Fruit fly (Drosophila melanogaster) whole organism, prepupa: Measurements from ENCODE around the gene CG15646.
A peak's percentile ranks its signal among the peaks of the same experiment; 100 is the strongest.

Experiments
- Blimp-1 ChIP-seq: fragments of 200-800 bp; sonication (Bioruptor generic); optimal IDR thresholded peaks from 3 replicates; lab custom pipeline; 2017; ENCODE audit warnings: missing biosample characterization, missing genetic modification characterization, mild to moderate bottlenecking, moderate library complexity, missing genetic modification reagents
- CG10631 ChIP-seq: fragments of 200-800 bp; sonication (Bioruptor generic); optimal IDR thresholded peaks from 2 replicates; lab custom pipeline; 2016; ENCODE audit warnings: missing biosample characterization, missing genetic modification characterization
- CG10669 ChIP-seq: fragments of 200-800 bp; sonication (Bioruptor generic); optimal IDR thresholded peaks from 3 replicates; lab custom pipeline; 2018; ENCODE audit warnings: missing biosample characterization, mild to moderate bottlenecking, missing genetic modification characterization, moderate library complexity
- CG11294 ChIP-seq: fragments of 200-800 bp; sonication (Bioruptor generic); IDR thresholded peaks from 2 replicates; pipeline ENCODE4 v1.3.6; 2022; ENCODE audit warnings: missing biosample characterization, missing genetic modification characterization
- CG11762 ChIP-seq: fragments of 200-800 bp; sonication (Bioruptor generic); optimal IDR thresholded peaks from 3 replicates; lab custom pipeline; 2016; ENCODE audit warnings: missing biosample characterization, missing genetic modification characterization; ENCODE audit not compliant: insufficient read depth
- CG1621 ChIP-seq: fragments of 200-800 bp; sonication (Bioruptor generic); optimal IDR thresholded peaks from 3 replicates; lab custom pipeline; 2018; ENCODE audit warnings: missing biosample characterization, mild to moderate bottlenecking, missing genetic modification characterization
- CG3032 ChIP-seq: fragments of 200-800 bp; optimal IDR thresholded peaks from 2 replicates; lab custom pipeline; 2019; ENCODE audit warnings: missing biosample characterization, mild to moderate bottlenecking, missing genetic modification characterization, moderate library complexity
- CG31627 ChIP-seq: fragments of 200-800 bp; sonication (Bioruptor generic); optimal IDR thresholded peaks from 3 replicates; lab custom pipeline; 2016; ENCODE audit warnings: missing biosample characterization, missing genetic modification characterization
- CG32006 ChIP-seq: fragments of 200-800 bp; sonication (Bioruptor generic); optimal IDR thresholded peaks from 3 replicates; lab custom pipeline; 2017; ENCODE audit warnings: missing biosample characterization, mild to moderate bottlenecking, missing genetic modification characterization
- CG3919 ChIP-seq: fragments of 200-800 bp; sonication (Bioruptor generic); optimal IDR thresholded peaks from 3 replicates; lab custom pipeline; 2016; ENCODE audit warnings: missing biosample characterization, missing genetic modification characterization
- CG4318 ChIP-seq: fragments of 200-800 bp; sonication (Bioruptor generic); optimal IDR thresholded peaks from 3 replicates; lab custom pipeline; 2017; ENCODE audit warnings: missing biosample characterization, mild to moderate bottlenecking, missing genetic modification characterization
- CG6163 ChIP-seq: fragments of 200-800 bp; sonication (Bioruptor generic); IDR thresholded peaks from 3 replicates; pipeline ENCODE4 v1.3.6; 2022; ENCODE audit warnings: missing biosample characterization, missing genetic modification characterization
- CG6276 ChIP-seq: fragments of 200-800 bp; sonication (Bioruptor generic); optimal IDR thresholded peaks from 2 replicates; lab custom pipeline; 2017; ENCODE audit warnings: missing biosample characterization, mild to moderate bottlenecking, missing genetic modification characterization
- CG6808 ChIP-seq: fragments of 200-800 bp; sonication (Bioruptor generic); optimal IDR thresholded peaks from 3 replicates; lab custom pipeline; 2017; ENCODE audit warnings: missing biosample characterization, missing genetic modification characterization, mild to moderate bottlenecking, moderate library complexity, missing genetic modification reagents
- CG6854 ChIP-seq: fragments of 200-800 bp; sonication (Bioruptor generic); optimal IDR thresholded peaks from 2 replicates; lab custom pipeline; 2017; ENCODE audit warnings: missing biosample characterization, mild to moderate bottlenecking, missing genetic modification characterization
- CG7368 ChIP-seq: fragments of 200-800 bp; sonication (Bioruptor generic); optimal IDR thresholded peaks from 3 replicates; lab custom pipeline; 2016; ENCODE audit warnings: missing biosample characterization, missing genetic modification characterization
- CG8119 ChIP-seq: fragments of 200-800 bp; sonication (Bioruptor generic); IDR thresholded peaks from 3 replicates; pipeline ENCODE4 v1.3.6; 2022; ENCODE audit warnings: missing biosample characterization, missing genetic modification characterization
- CG8319 ChIP-seq: fragments of 200-800 bp; sonication (Bioruptor generic); optimal IDR thresholded peaks from 3 replicates; lab custom pipeline; 2016; ENCODE audit warnings: missing biosample characterization, missing genetic modification characterization
- CG8632 ChIP-seq: fragments of 200-800 bp; sonication (Bioruptor generic); optimal IDR thresholded peaks from 3 replicates; lab custom pipeline; 2016; ENCODE audit warnings: missing biosample characterization, missing genetic modification characterization
- Eip78C ChIP-seq: fragments of 200-800 bp; sonication (Bioruptor generic); peaks from one replicate; lab custom pipeline; 2016; ENCODE audit warnings: missing biosample characterization, missing genetic modification characterization
- Eip93F ChIP-seq: fragments of 200-800 bp; sonication (Bioruptor generic); optimal IDR thresholded peaks from 2 replicates; lab custom pipeline; 2016; ENCODE audit warnings: missing biosample characterization, mild to moderate bottlenecking, missing genetic modification characterization
- Ets21C ChIP-seq: fragments of 200-800 bp; sonication (Bioruptor generic); optimal IDR thresholded peaks from 3 replicates; lab custom pipeline; 2016; ENCODE audit warnings: missing biosample characterization, missing genetic modification characterization
- Ets96B ChIP-seq: fragments of 200-800 bp; optimal IDR thresholded peaks from 2 replicates; lab custom pipeline; 2019; ENCODE audit warnings: missing biosample characterization, mild to moderate bottlenecking, missing genetic modification characterization, moderate library complexity
- Gug ChIP-seq: fragments of 200-800 bp; sonication (Bioruptor generic); IDR thresholded peaks from 2 replicates; pipeline ENCODE4 v1.3.6; 2022; ENCODE audit warnings: missing biosample characterization, missing genetic modification characterization
- Hr38 ChIP-seq: sonication (Bioruptor generic); optimal IDR thresholded peaks from 2 replicates; lab custom pipeline; 2016; ENCODE audit warnings: missing biosample characterization, missing genetic modification characterization
- Hr39 ChIP-seq: fragments of 200-800 bp; sonication (Bioruptor generic); optimal IDR thresholded peaks from 2 replicates; lab custom pipeline; 2016; ENCODE audit warnings: missing biosample characterization, missing genetic modification characterization
- Hr4 ChIP-seq: fragments of 200-800 bp; sonication (Bioruptor generic); optimal IDR thresholded peaks from 3 replicates; lab custom pipeline; 2016; ENCODE audit warnings: missing biosample characterization, missing genetic modification characterization
- Met ChIP-seq: fragments of 200-800 bp; sonication (Bioruptor generic); optimal IDR thresholded peaks from 3 replicates; lab custom pipeline; 2016; ENCODE audit warnings: missing biosample characterization, missing genetic modification characterization
- OdsH ChIP-seq: fragments of 200-800 bp; sonication (Bioruptor generic); optimal IDR thresholded peaks from 3 replicates; lab custom pipeline; 2016; ENCODE audit warnings: missing biosample characterization, missing genetic modification characterization
- Sox102F ChIP-seq: fragments of 200-800 bp; sonication (Bioruptor generic); optimal IDR thresholded peaks from 2 replicates; lab custom pipeline; 2016; ENCODE audit warnings: missing biosample characterization, mild to moderate bottlenecking, missing genetic modification characterization
- acj6 ChIP-seq: fragments of 200-800 bp; sonication (Bioruptor generic); optimal IDR thresholded peaks from 3 replicates; lab custom pipeline; 2016; ENCODE audit warnings: missing biosample characterization, missing genetic modification characterization
- cyc ChIP-seq: fragments of 200-800 bp; sonication (Bioruptor generic); optimal IDR thresholded peaks from 3 replicates; lab custom pipeline; 2016; ENCODE audit warnings: missing biosample characterization, missing genetic modification characterization
- dac ChIP-seq: fragments of 200-800 bp; sonication (Bioruptor generic); optimal IDR thresholded peaks from 2 replicates; lab custom pipeline; 2017; ENCODE audit warnings: missing biosample characterization, mild to moderate bottlenecking, missing genetic modification characterization
- eg ChIP-seq: fragments of 200-800 bp; sonication (Bioruptor generic); IDR thresholded peaks from 3 replicates; pipeline ENCODE4 v1.3.6; 2022; ENCODE audit warnings: missing biosample characterization, missing genetic modification characterization
- esn ChIP-seq: fragments of 200-800 bp; sonication (Bioruptor generic); optimal IDR thresholded peaks from 2 replicates; lab custom pipeline; 2016; ENCODE audit warnings: missing biosample characterization, mild to moderate bottlenecking, missing genetic modification characterization, moderate library complexity
- fd85E ChIP-seq: fragments of 200-800 bp; sonication (Bioruptor generic); optimal IDR thresholded peaks from 3 replicates; lab custom pipeline; 2016; ENCODE audit warnings: missing biosample characterization, missing genetic modification characterization
- fkh ChIP-seq: fragments of 200-800 bp; sonication (Bioruptor generic); optimal IDR thresholded peaks from 3 replicates; lab custom pipeline; 2017; ENCODE audit warnings: missing biosample characterization, mild to moderate bottlenecking, missing genetic modification characterization, moderate library complexity
- lz ChIP-seq: fragments of 200-800 bp; sonication (Bioruptor generic); optimal IDR thresholded peaks from 3 replicates; lab custom pipeline; 2016; ENCODE audit warnings: missing biosample characterization, missing genetic modification characterization
- pdm3 ChIP-seq: fragments of 200-800 bp; sonication (Bioruptor generic); optimal IDR thresholded peaks from 3 replicates; lab custom pipeline; 2016; ENCODE audit warnings: missing biosample characterization, missing genetic modification characterization
- salr ChIP-seq, 2 experiments: fragments of 200-800 bp; sonication (Bioruptor generic); optimal IDR thresholded peaks; 3 replicates each; lab custom pipeline; 2016 to 2018; ENCODE audit warnings: missing biosample characterization in 2 of 2, missing genetic modification characterization in 2 of 2, mild to moderate bottlenecking in 1 of 2
- spab ChIP-seq: fragments of 200-800 bp; sonication (Bioruptor generic); optimal IDR thresholded peaks from 2 replicates; lab custom pipeline; 2017; ENCODE audit warnings: missing biosample characterization, mild to moderate bottlenecking, missing genetic modification characterization, missing genetic modification reagents
- ss ChIP-seq, 2 experiments: fragments of 200-800 bp; sonication (Bioruptor generic); optimal IDR thresholded peaks; 2 replicates in 1 of 2; 3 replicates in 1 of 2; lab custom pipeline; 2017 to 2018; ENCODE audit warnings: mild to moderate bottlenecking in 2 of 2, missing biosample characterization in 2 of 2, missing genetic modification characterization in 2 of 2, moderate library complexity in 1 of 2
- svp ChIP-seq: fragments of 200-800 bp; sonication (Bioruptor generic); peaks from one replicate; lab custom pipeline; 2016; ENCODE audit warnings: missing biosample characterization, missing genetic modification characterization
- topi ChIP-seq: fragments of 200-800 bp; sonication (Bioruptor generic); optimal IDR thresholded peaks from 3 replicates; lab custom pipeline; 2016; ENCODE audit warnings: missing biosample characterization, missing genetic modification characterization
- vri ChIP-seq: fragments of 200-800 bp; sonication (Bioruptor generic); optimal IDR thresholded peaks from 3 replicates; lab custom pipeline; 2016; ENCODE audit warnings: missing biosample characterization, mild to moderate bottlenecking, missing genetic modification characterization

CG15646 gene

dm6 chrX:15703720-15704206, 32.9 kb upstream of the CG15646 start, which contains the start of the genes Pis and Hap40 (continued):
- TF ChIP-seq CG11762 (GFP tag; lab: Kevin White, UChicago) (no peak), CG8632 (GFP tag; lab: Kevin White, UChicago) (no peak), Hr38 (no peak), dac (GFP tag; lab: Kevin White, UChicago) (peak; percentile 63), Eip78C (GFP tag; lab: Kevin White, UChicago) (peak; percentile 77), acj6 (peak; percentile 65), CG32006 (GFP tag; lab: Kevin White, UChicago) (peak; percentile 79), CG8119 (GFP tag; lab: Robert Waterston, UW) (peak; percentile 47; the same call in 2 of the 3 replicates), Hr39 (GFP tag; lab: Kevin White, UChicago) (peak; percentile 77)

dm6 chrX:15701047-15701446, 30.2 kb upstream of the CG15646 start, which contains the start of gene CG9240:
CG9240 (minus strand) TSS chrX:15701259.
- TF ChIP-seq fkh (GFP tag; lab: Kevin White, UChicago): no peak
- TF ChIP-seq OdsH (GFP tag; lab: Kevin White, UChicago): no peak
- TF ChIP-seq spab (GFP tag; lab: Kevin White, UChicago): no peak
- TF ChIP-seq CG10631 (GFP tag; lab: Kevin White, UChicago): no peak
- peak; percentile 67 for TF ChIP-seq svp (GFP tag; lab: Kevin White, UChicago)
- TF ChIP-seq Met (GFP tag; lab: Kevin White, UChicago): no peak
- TF ChIP-seq CG11294 (GFP tag; lab: Robert Waterston, UW): no peak

dm6 chrX:15697581-15698208, 26.9 kb upstream of the CG15646 start:
- TF ChIP-seq esn (GFP tag; lab: Kevin White, UChicago): peak; percentile 82
- TF ChIP-seq fd85E (GFP tag; lab: Kevin White, UChicago): no peak
- TF ChIP-seq cyc (GFP tag; lab: Kevin White, UChicago): peak; percentile 79
- TF ChIP-seq ss (GFP tag; optimal IDR thresholded peaks at IDR 0.05; lab: Kevin White, UChicago): peak; percentile 82 to 84
- TF ChIP-seq CG7368 (GFP tag; lab: Kevin White, UChicago): peak; percentile 76
- peak; percentile 88 for TF ChIP-seq CG11294 (GFP tag; lab: Robert Waterston, UW)
- TF ChIP-seq CG31627: peak; percentile 61
- peak; percentile 67 for TF ChIP-seq Hr4
- peak; percentile 82 for TF ChIP-seq vri (GFP tag; lab: Kevin White, UChicago)
- peak; percentile 72 for TF ChIP-seq Hr39 (GFP tag; lab: Kevin White, UChicago)
- peak; percentile 48 for TF ChIP-seq CG6854 (GFP tag; lab: Kevin White, UChicago)
- TF ChIP-seq Eip93F: peak; percentile 71
- TF ChIP-seq CG3919: peak; percentile 88
- TF ChIP-seq salr (GFP tag; optimal IDR thresholded peaks at IDR 0.05; lab: Kevin White, UChicago): peak; percentile 53 to 57
- peak; percentile 66 for TF ChIP-seq Blimp-1
- peak; percentile 86 for TF ChIP-seq Ets96B (tag; lab: Kevin White, UChicago)
- peak; percentile 86 for TF ChIP-seq OdsH (GFP tag; lab: Kevin White, UChicago)
- peak; percentile 84 for TF ChIP-seq acj6
- TF ChIP-seq CG6276: peak; percentile 81
- TF ChIP-seq CG8319: peak; percentile 65
- TF ChIP-seq Gug (GFP tag; lab: Robert Waterston, UW): peak; percentile 89
- peak; percentile 74 for TF ChIP-seq lz (GFP tag; lab: Kevin White, UChicago)
- peak; percentile 79 for TF ChIP-seq pdm3 (GFP tag; lab: Kevin White, UChicago)
- TF ChIP-seq CG6808 (GFP tag; lab: Kevin White, UChicago): peak; percentile 78
- peak; percentile 73 for TF ChIP-seq topi (GFP tag; lab: Kevin White, UChicago)
- peak; percentile 76 for TF ChIP-seq dac (GFP tag; lab: Kevin White, UChicago)
- TF ChIP-seq svp (GFP tag; lab: Kevin White, UChicago): peak; percentile 86
- TF ChIP-seq eg (GFP tag; lab: Robert Waterston, UW): peak; percentile 93
- TF ChIP-seq CG6163 (GFP tag; lab: Robert Waterston, UW): peak; percentile 94
- TF ChIP-seq spab (GFP tag; lab: Kevin White, UChicago): peak; percentile 78
- TF ChIP-seq Sox102F (GFP tag; lab: Kevin White, UChicago): peak; percentile 69
- TF ChIP-seq CG3032: peak; percentile 86
- TF ChIP-seq CG1621 (tag; lab: Kevin White, UChicago): peak; percentile 76
- TF ChIP-seq CG10669 (GFP tag; lab: Kevin White, UChicago): peak; percentile 83
- peak; percentile 79 for TF ChIP-seq CG4318 (GFP tag; lab: Kevin White, UChicago)
- peak; percentile 90 for TF ChIP-seq CG10631 (GFP tag; lab: Kevin White, UChicago)
- TF ChIP-seq Ets21C: peak; percentile 59
- peak; percentile 74 for TF ChIP-seq CG8119 (GFP tag; lab: Robert Waterston, UW)
